Worm (Caenorhabditis elegans) whole organism, early embryonic: ENCODE data around the gene clec-31.

Source experiments
- F13C5.2 ChIP-seq: sonication (generic microtip); optimal IDR thresholded peaks from 2 replicates; lab custom pipeline; 2017; ENCODE audit warnings: mild to moderate bottlenecking, missing genetic modification characterization, inconsistent platforms, missing compliant biosample characterization
- aly-1 ChIP-seq: sonication (generic microtip); optimal IDR thresholded peaks from 2 replicates; lab custom pipeline; 2016; ENCODE audit warnings: missing genetic modification characterization, missing compliant biosample characterization
- ama-1 ChIP-seq: fragments of 150-350 bp; optimal IDR thresholded peaks from 2 replicates; lab custom pipeline; 2014
- flt-1 ChIP-seq: fragments of 200-800 bp; sonication (Bioruptor generic); IDR thresholded peaks from 2 replicates; pipeline ENCODE4 v1.3.6; 2022; ENCODE audit warnings: missing genetic modification characterization, missing compliant biosample characterization
- hmbx-1 ChIP-seq: sonication (generic microtip); optimal IDR thresholded peaks from 2 replicates; lab custom pipeline; 2016; ENCODE audit warnings: mild to moderate bottlenecking, missing genetic modification characterization, missing compliant biosample characterization
- scrt-1 ChIP-seq: fragments of 200-800 bp; sonication (Bioruptor generic); IDR thresholded peaks from 2 replicates; pipeline ENCODE4 v1.3.6; 2022; ENCODE audit warnings: missing genetic modification characterization, missing compliant biosample characterization
- tbx-11 ChIP-seq: fragments of 200-800 bp; sonication (Bioruptor generic); IDR thresholded peaks from 2 replicates; pipeline ENCODE4 v1.3.6; 2022; ENCODE audit warnings: missing genetic modification characterization, missing compliant biosample characterization
- tbx-37 ChIP-seq: fragments of 200-800 bp; sonication (Bioruptor generic); conservative IDR thresholded peaks from 2 replicates; pipeline ENCODE4 v1.3.6; 2022; ENCODE audit warnings: missing genetic modification reagents, missing genetic modification characterization, missing compliant biosample characterization
- tra-4 ChIP-seq: sonication (generic microtip); optimal IDR thresholded peaks from 2 replicates; lab custom pipeline; 2017; ENCODE audit warnings: missing genetic modification characterization, missing compliant biosample characterization

- TF ChIP-seq ama-1 (lab: Kevin White, UChicago) (no peak), flt-1 (no peak), tbx-11 (GFP tag; lab: Robert Waterston, UW) (no peak), tbx-37 (GFP tag; lab: Robert Waterston, UW) (no peak), hmbx-1 (tag; lab: Kevin White, UChicago) (no peak), aly-1 (tag; lab: Kevin White, UChicago) (no peak), scrt-1 (GFP tag; lab: Robert Waterston, UW) (no peak), F13C5.2 (tag; lab: Kevin White, UChicago) (no peak), tra-4 (tag; lab: Kevin White, UChicago) (no peak)
Observed at ce11 chrV:16893440-16893839, 35.6 kb upstream of the clec-31 start, which contains the start of gene F09C6.15.
